Worm (Caenorhabditis elegans) whole organism, young adult: ENCODE data around the gene frpr-16.

Experiments used
- ceh-91 ChIP-seq: fragments of 200-800 bp; sonication (Bioruptor generic); IDR thresholded peaks from 2 replicates; pipeline ENCODE4 v1.3.6; 2022; ENCODE audit warnings: missing genetic modification reagents, missing genetic modification characterization, missing compliant biosample characterization
- ets-4 ChIP-seq: fragments of 200-800 bp; sonication (Bioruptor generic); optimal IDR thresholded peaks from 2 replicates; lab custom pipeline; 2018; ENCODE audit warnings: mild to moderate bottlenecking, missing genetic modification characterization, missing compliant biosample characterization
- lir-1 ChIP-seq: fragments of 200-800 bp; sonication (Bioruptor generic); conservative IDR thresholded peaks from 2 replicates; pipeline ENCODE4 v1.3.6; 2022; ENCODE audit warnings: missing genetic modification reagents, missing genetic modification characterization, missing compliant biosample characterization
- tlf-1 ChIP-seq: fragments of 200-800 bp; sonication (Bioruptor generic); optimal IDR thresholded peaks from 2 replicates; lab custom pipeline; 2018; ENCODE audit warnings: mild to moderate bottlenecking, missing genetic modification characterization, missing compliant biosample characterization

- TF ChIP-seq ceh-91 (GFP tag; lab: Robert Waterston, UW) = no peak
- no peak for TF ChIP-seq ets-4 (GFP tag; lab: Kevin White, UChicago)
- no peak for TF ChIP-seq tlf-1 (GFP tag; lab: Kevin White, UChicago)
- TF ChIP-seq lir-1 (GFP tag; lab: Robert Waterston, UW) = no peak
These were observed 12.2 kb upstream of the frpr-16 start, which contains the start of gene R12C12.10 for ce11 chrII:6043166-6043565.
